Fruit fly (Drosophila melanogaster) whole organism, embryonic: ENCODE data around the gene CG17221.

Experiments used
- Abd-B ChIP-seq: fragments of 200-800 bp; sonication (Bioruptor generic); optimal IDR thresholded peaks from 2 replicates; lab custom pipeline; 2018; ENCODE audit warnings: missing biosample characterization, mild to moderate bottlenecking, missing genetic modification characterization, moderate library complexity
- Antp ChIP-seq: fragments of 200-800 bp; sonication (Bioruptor generic); optimal IDR thresholded peaks from 3 replicates; lab custom pipeline; 2016; ENCODE audit warnings: missing biosample characterization, missing genetic modification characterization
- CG10209 ChIP-seq: fragments of 200-800 bp; sonication (Bioruptor generic); optimal IDR thresholded peaks from 3 replicates; lab custom pipeline; 2017; ENCODE audit warnings: missing biosample characterization, mild to moderate bottlenecking, missing genetic modification characterization, missing genetic modification reagents
- CG10267 ChIP-seq: fragments of 200-800 bp; sonication (Bioruptor generic); optimal IDR thresholded peaks from 2 replicates; lab custom pipeline; 2018; ENCODE audit warnings: missing biosample characterization, mild to moderate bottlenecking, missing genetic modification characterization, moderate library complexity
- CG10366 ChIP-seq: fragments of 200-800 bp; sonication (Bioruptor generic); IDR thresholded peaks from 2 replicates; pipeline ENCODE4 v1.3.6; 2022; ENCODE audit warnings: missing biosample characterization, missing genetic modification characterization
- CG10462 ChIP-seq: fragments of 200-800 bp; sonication (Bioruptor generic); optimal IDR thresholded peaks from 2 replicates; lab custom pipeline; 2016; ENCODE audit warnings: missing biosample characterization, missing genetic modification characterization
- CG10543 ChIP-seq: fragments of 200-800 bp; sonication (Bioruptor generic); optimal IDR thresholded peaks from 3 replicates; lab custom pipeline; 2017; ENCODE audit warnings: missing biosample characterization, mild to moderate bottlenecking, missing genetic modification characterization, moderate library complexity
- CG13424 ChIP-seq: fragments of 200-800 bp; sonication (Bioruptor generic); optimal IDR thresholded peaks from 2 replicates; lab custom pipeline; 2019; ENCODE audit warnings: missing biosample characterization, mild to moderate bottlenecking, missing genetic modification characterization, moderate library complexity
- CG13894 ChIP-seq: fragments of 200-800 bp; sonication (Bioruptor generic); optimal IDR thresholded peaks from 3 replicates; lab custom pipeline; 2018; ENCODE audit warnings: missing biosample characterization, mild to moderate bottlenecking, missing genetic modification characterization, moderate library complexity
- CG15479 ChIP-seq: fragments of 200-800 bp; sonication (Bioruptor generic); optimal IDR thresholded peaks from 3 replicates; lab custom pipeline; 2019; ENCODE audit warnings: missing biosample characterization, mild to moderate bottlenecking, missing genetic modification characterization, moderate library complexity
- CG1602 ChIP-seq: fragments of 200-800 bp; sonication (Bioruptor generic); optimal IDR thresholded peaks from 3 replicates; lab custom pipeline; 2016; ENCODE audit warnings: missing biosample characterization, missing genetic modification characterization
- CG17912 ChIP-seq: fragments of 200-800 bp; sonication (Bioruptor generic); optimal IDR thresholded peaks from 2 replicates; lab custom pipeline; 2018; ENCODE audit warnings: missing biosample characterization, mild to moderate bottlenecking, missing genetic modification characterization
- CG2678 ChIP-seq: fragments of 200-800 bp; sonication (Bioruptor generic); optimal IDR thresholded peaks from 3 replicates; lab custom pipeline; 2019; ENCODE audit warnings: missing biosample characterization, mild to moderate bottlenecking, missing genetic modification characterization, moderate library complexity
- CG31365 ChIP-seq: fragments of 200-800 bp; sonication (Bioruptor generic); optimal IDR thresholded peaks from 2 replicates; lab custom pipeline; 2018; ENCODE audit warnings: missing biosample characterization, mild to moderate bottlenecking, missing genetic modification characterization
- CG3163 ChIP-seq: fragments of 200-800 bp; sonication (Bioruptor generic); optimal IDR thresholded peaks from 3 replicates; lab custom pipeline; 2016; ENCODE audit warnings: missing biosample characterization, missing genetic modification characterization
- CG3407 ChIP-seq: fragments of 200-800 bp; sonication (Bioruptor generic); optimal IDR thresholded peaks from 2 replicates; lab custom pipeline; 2018; ENCODE audit warnings: missing biosample characterization, mild to moderate bottlenecking, missing genetic modification characterization
- CG42726 ChIP-seq: fragments of 200-800 bp; sonication (Bioruptor generic); IDR thresholded peaks from 2 replicates; pipeline ENCODE4 v1.3.6; 2022; ENCODE audit warnings: missing biosample characterization, missing genetic modification characterization; ENCODE audit not compliant: partially characterized antibody
- CG5180 ChIP-seq: fragments of 200-800 bp; sonication (Bioruptor generic); optimal IDR thresholded peaks from 3 replicates; lab custom pipeline; 2017; ENCODE audit warnings: missing biosample characterization, missing genetic modification characterization, mild to moderate bottlenecking, moderate library complexity, missing genetic modification reagents
- CG6654 ChIP-seq: fragments of 200-800 bp; sonication (Bioruptor generic); optimal IDR thresholded peaks from 2 replicates; lab custom pipeline; 2017; ENCODE audit warnings: missing biosample characterization, mild to moderate bottlenecking, missing genetic modification characterization
- CG7372 ChIP-seq: fragments of 200-800 bp; sonication (Bioruptor generic); IDR thresholded peaks from 2 replicates; pipeline ENCODE4 v1.3.6; 2022; ENCODE audit warnings: missing biosample characterization, missing genetic modification characterization
- CG7928 ChIP-seq: fragments of 200-800 bp; sonication (Bioruptor generic); optimal IDR thresholded peaks from 2 replicates; lab custom pipeline; 2017; ENCODE audit warnings: missing biosample characterization, mild to moderate bottlenecking, missing genetic modification characterization
- CG7987 ChIP-seq: fragments of 200-800 bp; sonication (Bioruptor generic); optimal IDR thresholded peaks from 2 replicates; lab custom pipeline; 2018; ENCODE audit warnings: missing biosample characterization, mild to moderate bottlenecking, missing genetic modification characterization, moderate library complexity
- CHES-1-like ChIP-seq: fragments of 200-800 bp; sonication (Bioruptor generic); optimal IDR thresholded peaks from 2 replicates; lab custom pipeline; 2016; ENCODE audit warnings: missing biosample characterization, missing genetic modification characterization
- CTCF ChIP-seq: fragments of 200-800 bp; sonication (Bioruptor generic); optimal IDR thresholded peaks from 2 replicates; lab custom pipeline; 2017; ENCODE audit warnings: missing biosample characterization, mild to moderate bottlenecking, missing genetic modification characterization, moderate library complexity
- Drgx ChIP-seq: fragments of 200-800 bp; sonication (Bioruptor generic); IDR thresholded peaks from 2 replicates; pipeline ENCODE4 v1.3.6; 2022; ENCODE audit warnings: missing biosample characterization, missing genetic modification characterization
- H15 ChIP-seq: fragments of 200-800 bp; sonication (Bioruptor generic); IDR thresholded peaks from 3 replicates; pipeline ENCODE4 v1.3.6; 2022; ENCODE audit warnings: missing biosample characterization, missing genetic modification characterization
- Hand ChIP-seq: fragments of 200-800 bp; sonication (Bioruptor generic); optimal IDR thresholded peaks from 2 replicates; lab custom pipeline; 2017; ENCODE audit warnings: mild to moderate bottlenecking, missing biosample characterization, missing genetic modification reagents, missing genetic modification characterization
- Hsf ChIP-seq: fragments of 200-800 bp; sonication (Bioruptor generic); optimal IDR thresholded peaks from 3 replicates; lab custom pipeline; 2016; ENCODE audit warnings: missing biosample characterization, missing genetic modification characterization
- NC2α ChIP-seq: fragments of 200-800 bp; sonication (Bioruptor generic); optimal IDR thresholded peaks from 2 replicates; lab custom pipeline; 2016; ENCODE audit warnings: missing biosample characterization, missing genetic modification characterization
- Oli ChIP-seq: fragments of 200-800 bp; sonication (Bioruptor generic); optimal IDR thresholded peaks from 2 replicates; lab custom pipeline; 2018; ENCODE audit warnings: missing biosample characterization, mild to moderate bottlenecking, missing genetic modification characterization, moderate library complexity
- Poxn ChIP-seq: fragments of 200-800 bp; sonication (Bioruptor generic); IDR thresholded peaks from 2 replicates; pipeline ENCODE4 v1.3.6; 2022; ENCODE audit warnings: missing biosample characterization, missing genetic modification characterization
- Xrp1 ChIP-seq: fragments of 200-800 bp; sonication (Bioruptor generic); IDR thresholded peaks from 2 replicates; pipeline ENCODE4 v1.3.6; 2022; ENCODE audit warnings: missing biosample characterization, missing genetic modification characterization
- amos ChIP-seq: fragments of 200-800 bp; sonication (Bioruptor generic); IDR thresholded peaks from 2 replicates; pipeline ENCODE4 v1.3.6; 2022; ENCODE audit warnings: missing biosample characterization, missing genetic modification characterization; ENCODE audit not compliant: partially characterized antibody
- cwo ChIP-seq: fragments of 200-800 bp; sonication (Bioruptor generic); optimal IDR thresholded peaks from 3 replicates; lab custom pipeline; 2017; ENCODE audit warnings: missing biosample characterization, missing genetic modification characterization, mild to moderate bottlenecking, moderate library complexity, missing genetic modification reagents
- da ChIP-seq: fragments of 200-800 bp; sonication (Bioruptor generic); optimal IDR thresholded peaks from 2 replicates; lab custom pipeline; 2016; ENCODE audit warnings: missing biosample characterization, missing genetic modification characterization
- exex ChIP-seq: fragments of 200-800 bp; sonication (Bioruptor generic); optimal IDR thresholded peaks from 4 replicates; lab custom pipeline; 2018; ENCODE audit warnings: missing biosample characterization, mild to moderate bottlenecking, missing genetic modification characterization, moderate library complexity
- gro ChIP-seq: fragments of 200-800 bp; sonication (Bioruptor generic); optimal IDR thresholded peaks from 2 replicates; lab custom pipeline; 2016; ENCODE audit warnings: missing biosample characterization, missing genetic modification characterization
- lab ChIP-seq: fragments of 200-800 bp; sonication (Bioruptor generic); optimal IDR thresholded peaks from 3 replicates; lab custom pipeline; 2017; ENCODE audit warnings: missing biosample characterization, missing genetic modification characterization, mild to moderate bottlenecking, moderate library complexity, missing genetic modification reagents
- lilli ChIP-seq: fragments of 200-800 bp; sonication (Bioruptor generic); optimal IDR thresholded peaks from 3 replicates; lab custom pipeline; 2016; ENCODE audit warnings: missing biosample characterization, missing genetic modification characterization
- nerfin-1 ChIP-seq: fragments of 200-800 bp; sonication (Bioruptor generic); optimal IDR thresholded peaks from 3 replicates; lab custom pipeline; 2019; ENCODE audit warnings: missing biosample characterization, mild to moderate bottlenecking, missing genetic modification characterization, moderate library complexity
- nerfin-2 ChIP-seq: fragments of 200-800 bp; sonication (Bioruptor generic); IDR thresholded peaks from 2 replicates; pipeline ENCODE4 v1.3.6; 2022; ENCODE audit warnings: missing biosample characterization, missing genetic modification characterization; ENCODE audit not compliant: partially characterized antibody
- otp ChIP-seq: fragments of 200-800 bp; sonication (Bioruptor generic); IDR thresholded peaks from 3 replicates; pipeline ENCODE4, ENCODE4 v1.3.6; 2022; ENCODE audit warnings: missing biosample characterization, missing genetic modification characterization
- repo ChIP-seq: fragments of 200-800 bp; sonication (Bioruptor generic); optimal IDR thresholded peaks from 2 replicates; lab custom pipeline; 2016; ENCODE audit warnings: missing biosample characterization, missing genetic modification characterization
- row ChIP-seq: fragments of 200-800 bp; sonication (Bioruptor generic); IDR thresholded peaks from 3 replicates; pipeline ENCODE4 v1.3.6; 2022; ENCODE audit warnings: missing biosample characterization, missing genetic modification characterization
- slbo ChIP-seq: fragments of 200-800 bp; sonication (Bioruptor generic); IDR thresholded peaks from 2 replicates; pipeline ENCODE4 v1.3.6; 2022; ENCODE audit warnings: missing biosample characterization, missing genetic modification characterization
- slou ChIP-seq: fragments of 200-800 bp; sonication (Bioruptor generic); optimal IDR thresholded peaks from 3 replicates; lab custom pipeline; 2016; ENCODE audit warnings: missing biosample characterization, missing genetic modification characterization
- sob ChIP-seq: fragments of 200-800 bp; sonication (Bioruptor generic); IDR thresholded peaks from 2 replicates; pipeline ENCODE4 v1.3.6; 2022; ENCODE audit warnings: missing biosample characterization, missing genetic modification characterization
- tap ChIP-seq: fragments of 200-800 bp; optimal IDR thresholded peaks from 3 replicates; lab custom pipeline; 2019; ENCODE audit warnings: missing biosample characterization, mild to moderate bottlenecking, missing genetic modification characterization, moderate library complexity
- tll ChIP-seq, 2 experiments: fragments of 200-800 bp in 1 of 2; fragments of >200 bp in 1 of 2; sonication (Bioruptor generic) in 1 of 2; optimal IDR thresholded peaks; 2 replicates each; lab custom pipeline; 2017 to 2019; ENCODE audit warnings: missing biosample characterization in 2 of 2, missing genetic modification characterization in 2 of 2, mild to moderate bottlenecking in 1 of 2, moderate library complexity in 1 of 2
- wek ChIP-seq: fragments of 200-800 bp; sonication (Bioruptor generic); optimal IDR thresholded peaks from 3 replicates; lab custom pipeline; 2018; ENCODE audit warnings: missing biosample characterization, mild to moderate bottlenecking, missing genetic modification characterization, moderate library complexity

The CG17221 gene

DNA sequence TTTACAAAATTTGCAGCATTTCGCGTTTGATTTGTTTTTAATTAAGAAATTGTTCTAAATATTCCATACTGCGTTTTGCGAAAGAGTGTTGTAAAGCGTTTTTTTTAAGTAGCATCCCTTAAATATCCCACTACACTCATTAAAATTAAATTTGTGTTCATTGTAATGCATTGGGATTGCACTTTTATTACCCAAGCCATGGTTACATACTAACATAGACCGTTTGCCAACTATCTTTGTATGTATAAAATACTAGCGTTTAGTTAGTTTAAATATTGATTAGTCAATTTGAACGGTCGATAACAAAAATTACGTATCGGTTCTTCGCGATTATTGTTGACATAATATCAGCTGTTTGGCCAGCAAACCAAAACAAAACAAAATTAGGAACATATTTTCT lies at the start of gene CG17221, which contains the start of gene cnir:
Gene CG17221 (plus strand): TSS at position 203 of the 400 bp plus-strand sequence.
Gene cnir (minus strand): TSS at position 39 of the 400 bp plus-strand sequence.
- TF ChIP-seq CG3407 (GFP tag; lab: Kevin White, UChicago) (no peak), Drgx (no peak), nerfin-2 (GFP tag; lab: Robert Waterston, UW) (0 out of 2 replicates have a peak, but pooled peaks have one; percentile 27), Abd-B (GFP tag; lab: Kevin White, UChicago) (peak; percentile 64), CG7928 (GFP tag; lab: Kevin White, UChicago) (peak; percentile 73), CTCF (GFP tag; lab: Kevin White, UChicago) (peak; percentile 42), tap (tag; lab: Kevin White, UChicago) (peak; percentile 10), CG10267 (tag; lab: Kevin White, UChicago) (peak; percentile 97), CG7372 (GFP tag; lab: Robert Waterston, UW) (peak; percentile 50), CG10462 (peak; percentile 61), sob (peak; percentile 60), CG31365 (tag; lab: Kevin White, UChicago) (peak; percentile 22), CG5180 (GFP tag; lab: Kevin White, UChicago) (no peak), CG15479 (GFP tag; lab: Kevin White, UChicago) (no peak), gro (GFP tag; lab: Kevin White, UChicago) (peak; percentile 74), CG10209 (peak; percentile 42), cwo (GFP tag; lab: Kevin White, UChicago) (peak; percentile 16), exex (tag; lab: Kevin White, UChicago) (peak; percentile 74), tll (GFP tag; optimal IDR thresholded peaks at IDR 0.05; lab: Kevin White, UChicago) (no peak), CG2678 (tag; lab: Kevin White, UChicago) (peak; percentile 71), slou (GFP tag; lab: Kevin White, UChicago) (peak; percentile 53), slbo (peak; percentile 67; the same call in 1 of the 2 replicates), CG13894 (tag; lab: Kevin White, UChicago) (peak; percentile 66), CG10366 (GFP tag; lab: Robert Waterston, UW) (peak; percentile 42), da (GFP tag; lab: Kevin White, UChicago) (peak; percentile 6), Hand (peak; percentile 4), NC2α (GFP tag; lab: Kevin White, UChicago) (peak; percentile 38), nerfin-1 (tag; lab: Kevin White, UChicago) (peak; percentile 58), CG10543 (GFP tag; lab: Kevin White, UChicago) (peak; percentile 71), lilli (GFP tag; lab: Kevin White, UChicago) (peak; percentile 87), lab (GFP tag; lab: Kevin White, UChicago) (peak; percentile 77), otp (peak; percentile 28; the same call in 1 of the 3 replicates), Oli (tag; lab: Kevin White, UChicago) (peak; percentile 47), H15 (no peak), CG6654 (GFP tag; lab: Kevin White, UChicago) (no peak), CG17912 (GFP tag; lab: Kevin White, UChicago) (peak; percentile 1), row (peak; percentile 63), Poxn (no peak), repo (GFP tag; lab: Kevin White, UChicago) (peak; percentile 51), CG13424 (tag; lab: Kevin White, UChicago) (peak; percentile 74), wek (GFP tag; lab: Kevin White, UChicago) (no peak), CG42726 (GFP tag; lab: Robert Waterston, UW) (no peak), Hsf (GFP tag; lab: Kevin White, UChicago) (peak; percentile 72), CG1602 (GFP tag; lab: Kevin White, UChicago) (peak; percentile 40), CHES-1-like (peak; percentile 79), amos (GFP tag; lab: Robert Waterston, UW) (no peak; the same call in 1 of the 2 replicates), CG3163 (GFP tag; lab: Kevin White, UChicago) (peak; percentile 15), Xrp1 (GFP tag; lab: Robert Waterston, UW) (peak; percentile 53), Antp (GFP tag; lab: Kevin White, UChicago) (peak; percentile 69), CG7987 (GFP tag; lab: Kevin White, UChicago) (peak; percentile 29)
